Fruit fly (Drosophila melanogaster): Measurements from ENCODE around the gene CG15579.

CG15579 gene

DNA sequence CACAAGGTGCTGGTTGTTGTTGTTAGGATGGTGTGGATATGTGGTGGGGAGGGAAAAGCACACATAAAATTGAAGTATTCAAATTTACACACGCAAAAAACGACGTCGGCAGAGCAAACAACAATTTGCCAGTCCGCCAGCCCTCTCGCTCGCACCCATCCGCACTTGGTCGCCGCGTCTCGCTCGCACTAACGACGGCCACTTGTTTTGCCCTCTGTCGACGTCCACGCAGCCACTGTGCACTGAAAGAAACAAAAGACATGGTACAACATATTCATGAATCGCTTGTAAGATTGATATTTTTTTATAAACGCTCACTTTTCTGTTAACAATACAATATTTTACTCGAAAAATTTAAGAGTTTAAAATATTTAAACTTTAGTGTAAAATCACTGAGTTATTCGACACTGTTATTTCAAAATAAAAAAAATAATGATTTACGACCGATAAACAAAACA is 12.3 kb upstream of the CG15579 start (continued):
- TF ChIP-seq CG8388 (GFP tag; optimal IDR thresholded peaks at IDR 0.05) = peak; percentile 65
- TF ChIP-seq nom (GFP tag; optimal IDR thresholded peaks at IDR 0.05) = no peak
- no peak for TF ChIP-seq Doc2 (GFP tag; IDR thresholded peaks at IDR 0.05)
- TF ChIP-seq Elba2 (GFP tag; optimal IDR thresholded peaks at IDR 0.05) = no peak
- TF ChIP-seq CG14710 (tag; optimal IDR thresholded peaks at IDR 0.05) = peak; percentile 13
- no peak for TF ChIP-seq CG8765 (GFP tag; IDR thresholded peaks at IDR 0.05)
- peak; percentile 49; the same call in 2 of the 3 replicates for TF ChIP-seq CG17361 (GFP tag; IDR thresholded peaks at IDR 0.05)
- no peak for TF ChIP-seq zen (tag; optimal IDR thresholded peaks at IDR 0.05)
- TF ChIP-seq row (GFP tag; IDR thresholded peaks at IDR 0.05) = peak; percentile 67
- peak; percentile 9 for TF ChIP-seq Atf-2 (GFP tag; optimal IDR thresholded peaks at IDR 0.05)
- peak; percentile 45; the same call in 1 of the 2 replicates for TF ChIP-seq CG6689 (GFP tag; IDR thresholded peaks at IDR 0.05)
- no peak for TF ChIP-seq amos (GFP tag; IDR thresholded peaks at IDR 0.05; ENCODE audit: partially characterized antibody)
- TF ChIP-seq sens-2 (GFP tag; IDR thresholded peaks at IDR 0.05) = no peak
- no peak for TF ChIP-seq CG17912 (GFP tag; optimal IDR thresholded peaks at IDR 0.05)
- no peak for TF ChIP-seq GATAe (GFP tag; conservative IDR thresholded peaks at IDR 0.05)
- TF ChIP-seq CG10959 (GFP tag; IDR thresholded peaks at IDR 0.05) = no peak; the same call in 1 of the 2 replicates
- TF ChIP-seq danr (GFP tag; IDR thresholded peaks at IDR 0.05) = no peak
- no peak for TF ChIP-seq Trl (optimal IDR thresholded peaks at IDR 0.05)
- peak; percentile 8 for TF ChIP-seq Trl (GFP tag; optimal IDR thresholded peaks at IDR 0.05)
- TF ChIP-seq gce (GFP tag; IDR thresholded peaks at IDR 0.05) = no peak
- no peak for TF ChIP-seq croc (GFP tag; conservative IDR thresholded peaks at IDR 0.05)
- TF ChIP-seq CG32532 (GFP tag; IDR thresholded peaks at IDR 0.05) = peak; percentile 83
- peak; percentile 63; the same call in 1 of the 3 replicates for TF ChIP-seq CG34422 (GFP tag; IDR thresholded peaks at IDR 0.05)
- peak; percentile 43 for TF ChIP-seq CG1647 (GFP tag; optimal IDR thresholded peaks at IDR 0.05)
- no peak for TF ChIP-seq Poxn (GFP tag; IDR thresholded peaks at IDR 0.05)
- 0 out of 2 replicates have a peak, but pooled peaks have one; percentile 29 for TF ChIP-seq klu (GFP tag; IDR thresholded peaks at IDR 0.05)
- no peak for TF ChIP-seq lov (optimal IDR thresholded peaks at IDR 0.05)
- TF ChIP-seq lov (GFP tag; IDR thresholded peaks at IDR 0.05) = no peak
- TF ChIP-seq Drgx (GFP tag; IDR thresholded peaks at IDR 0.05) = peak; percentile 69
- TF ChIP-seq ATbp (GFP tag; optimal IDR thresholded peaks at IDR 0.05) = no peak
- TF ChIP-seq CG12071 (GFP tag; optimal IDR thresholded peaks at IDR 0.05) = peak; percentile 18
- no peak for TF ChIP-seq CG7928 (GFP tag; optimal IDR thresholded peaks at IDR 0.05)
- peak; percentile 79 for TF ChIP-seq lab (GFP tag; optimal IDR thresholded peaks at IDR 0.05)
- no peak for TF ChIP-seq Atf3 (GFP tag; optimal IDR thresholded peaks at IDR 0.05)
- no peak for TF ChIP-seq luna (GFP tag; optimal IDR thresholded peaks at IDR 0.05)
- TF ChIP-seq CG7963 (GFP tag; IDR thresholded peaks at IDR 0.05; ENCODE audit: partially characterized antibody) = no peak
- TF ChIP-seq prd (optimal IDR thresholded peaks at IDR 0.05) = no peak
- TF ChIP-seq prd (GFP tag; IDR thresholded peaks at IDR 0.05) = peak; percentile 45; the same call in 2 of the 3 replicates
- peak; percentile 63 for TF ChIP-seq lmd (GFP tag; IDR thresholded peaks at IDR 0.05)
- peak; percentile 40 for TF ChIP-seq CG1233 (GFP tag; optimal IDR thresholded peaks at IDR 0.05)
- peak; percentile 27 for TF ChIP-seq CG12299 (tag; optimal IDR thresholded peaks at IDR 0.05)
- peak; percentile 60 for TF ChIP-seq CG7556 (GFP tag; optimal IDR thresholded peaks at IDR 0.05)
- TF ChIP-seq CG30020 (tag; optimal IDR thresholded peaks at IDR 0.05) = no peak
- TF ChIP-seq cwo (GFP tag; optimal IDR thresholded peaks at IDR 0.05) = peak; percentile 65
- TF ChIP-seq E2f1 (GFP tag; IDR thresholded peaks at IDR 0.05) = no peak; the same call in 1 of the 2 replicates
- no peak for TF ChIP-seq Sry-β (GFP tag; optimal IDR thresholded peaks at IDR 0.05)
- TF ChIP-seq Dll (GFP tag; IDR thresholded peaks at IDR 0.05; ENCODE audit: partially characterized antibody) = no peak
- TF ChIP-seq bab2 (GFP tag; optimal IDR thresholded peaks at IDR 0.05) = peak; percentile 37
- peak; percentile 10 to 74 for TF ChIP-seq Hr51 (GFP tag; optimal IDR thresholded peaks at IDR 0.05)
- no peak for TF ChIP-seq CG7745 (tag; optimal IDR thresholded peaks at IDR 0.05)
- TF ChIP-seq odd (GFP tag; optimal IDR thresholded peaks at IDR 0.05) = peak; percentile 20
- 0 out of 2 replicates have a peak, but pooled peaks have one; percentile 48 for TF ChIP-seq vvl (GFP tag; IDR thresholded peaks at IDR 0.05)

Measured in whole organism, embryonic.